Fruit fly (Drosophila melanogaster) whole organism, embryonic: ENCODE results near the gene Hip1.

Experiments used
- Awh ChIP-seq: fragments of 200-800 bp; sonication (Bioruptor generic); IDR thresholded peaks from 2 replicates; pipeline ENCODE4, ENCODE4 v1.3.6; 2022; ENCODE audit warnings: missing biosample characterization, missing genetic modification characterization
- BEAF-32 ChIP-seq: fragments of 200-800 bp; sonication (Bioruptor generic); optimal IDR thresholded peaks from 3 replicates; lab custom pipeline; 2017; ENCODE audit warnings: missing biosample characterization, missing genetic modification characterization, mild to moderate bottlenecking, moderate library complexity, missing genetic modification reagents
- Blimp-1 ChIP-seq: fragments of 200-800 bp; sonication (Bioruptor generic); optimal IDR thresholded peaks from 3 replicates; lab custom pipeline; 2018; ENCODE audit warnings: missing biosample characterization, missing genetic modification characterization, mild to moderate bottlenecking, moderate library complexity, missing genetic modification reagents
- CG10979 ChIP-seq: fragments of 200-800 bp; sonication (Bioruptor generic); optimal IDR thresholded peaks from 2 replicates; lab custom pipeline; 2018; ENCODE audit warnings: missing biosample characterization, mild to moderate bottlenecking, missing genetic modification characterization, moderate library complexity
- CG11560 ChIP-seq: fragments of 200-800 bp; sonication (Bioruptor generic); IDR thresholded peaks from 3 replicates; pipeline ENCODE4 v1.3.6; 2022; ENCODE audit warnings: missing biosample characterization, missing genetic modification characterization
- CG12769 ChIP-seq: fragments of 200-800 bp; sonication (Bioruptor generic); optimal IDR thresholded peaks from 2 replicates; lab custom pipeline; 2019; ENCODE audit warnings: missing biosample characterization, mild to moderate bottlenecking, missing genetic modification characterization, moderate library complexity
- CG12942 ChIP-seq: fragments of 200-800 bp; sonication (Bioruptor generic); optimal IDR thresholded peaks from 3 replicates; lab custom pipeline; 2016; ENCODE audit warnings: missing biosample characterization, missing genetic modification characterization
- CG13123 ChIP-seq: fragments of 200-800 bp; sonication (Bioruptor generic); optimal IDR thresholded peaks from 2 replicates; lab custom pipeline; 2016; ENCODE audit warnings: missing biosample characterization, missing genetic modification characterization
- CG13296 ChIP-seq: fragments of 200-800 bp; sonication (Bioruptor generic); optimal IDR thresholded peaks from 3 replicates; lab custom pipeline; 2018; ENCODE audit warnings: missing biosample characterization, mild to moderate bottlenecking, missing genetic modification characterization
- CG17328 ChIP-seq: fragments of 200-800 bp; sonication (Bioruptor generic); IDR thresholded peaks from 2 replicates; pipeline ENCODE4 v1.3.6; 2022; ENCODE audit warnings: missing biosample characterization, missing genetic modification characterization
- CG2202 ChIP-seq: fragments of 200-800 bp; sonication (Bioruptor generic); optimal IDR thresholded peaks from 2 replicates; lab custom pipeline; 2018; ENCODE audit warnings: missing biosample characterization, mild to moderate bottlenecking, missing genetic modification characterization
- CG32772 ChIP-seq: fragments of 200-800 bp; sonication (Bioruptor generic); IDR thresholded peaks from 2 replicates; pipeline ENCODE4 v1.3.6; 2022; ENCODE audit warnings: missing biosample characterization, missing genetic modification characterization
- CG5245 ChIP-seq: fragments of 200-800 bp; sonication (Bioruptor generic); optimal IDR thresholded peaks from 3 replicates; lab custom pipeline; 2016; ENCODE audit warnings: missing biosample characterization, missing genetic modification characterization
- CG6765 ChIP-seq: fragments of 200-800 bp; sonication (Bioruptor generic); optimal IDR thresholded peaks from 3 replicates; lab custom pipeline; 2017; ENCODE audit warnings: missing biosample characterization, mild to moderate bottlenecking, missing genetic modification characterization
- CG6854 ChIP-seq: fragments of 200-800 bp; sonication (Bioruptor generic); optimal IDR thresholded peaks from 3 replicates; lab custom pipeline; 2017; ENCODE audit warnings: missing biosample characterization, mild to moderate bottlenecking, missing genetic modification characterization
- CG8290 ChIP-seq, 3 experiments: fragments of 200-800 bp; sonication (Bioruptor generic); optimal IDR thresholded peaks; 2 replicates each; lab custom pipeline; 2016 to 2019; ENCODE audit warnings: missing biosample characterization in 3 of 3, missing genetic modification characterization in 3 of 3, mild to moderate bottlenecking in 2 of 3, moderate library complexity in 1 of 3
- Fer1 ChIP-seq: fragments of 200-800 bp; sonication (Bioruptor generic); optimal IDR thresholded peaks from 2 replicates; lab custom pipeline; 2017; ENCODE audit warnings: missing biosample characterization, mild to moderate bottlenecking, missing genetic modification characterization
- HLHmδ ChIP-seq: fragments of 200-800 bp; sonication (Bioruptor generic); optimal IDR thresholded peaks from 2 replicates; lab custom pipeline; 2018; ENCODE audit warnings: missing biosample characterization, mild to moderate bottlenecking, missing genetic modification characterization, moderate library complexity
- NFAT ChIP-seq: fragments of 200-800 bp; sonication (Bioruptor generic); IDR thresholded peaks from 2 replicates; pipeline ENCODE4 v1.3.6; 2022; ENCODE audit warnings: missing biosample characterization, missing genetic modification characterization
- Nf-YB ChIP-seq: fragments of 200-800 bp; sonication (Bioruptor generic); optimal IDR thresholded peaks from 3 replicates; lab custom pipeline; 2019; ENCODE audit warnings: missing biosample characterization, mild to moderate bottlenecking, missing genetic modification characterization, moderate library complexity
- Pdp1 ChIP-seq, 2 experiments: fragments of 200-800 bp; sonication (Bioruptor generic); optimal IDR thresholded peaks; 3 replicates each; lab custom pipeline; 2016; ENCODE audit warnings: missing biosample characterization in 2 of 2, missing genetic modification characterization in 2 of 2, mild to moderate bottlenecking in 1 of 2, moderate library complexity in 1 of 2
- Ptx1 ChIP-seq: fragments of 200-800 bp; sonication (Bioruptor generic); IDR thresholded peaks from 2 replicates; pipeline ENCODE4 v1.3.6; 2022; ENCODE audit warnings: missing biosample characterization, missing genetic modification characterization
- Rx ChIP-seq: fragments of 200-800 bp; sonication (Bioruptor generic); IDR thresholded peaks from 2 replicates; pipeline ENCODE4 v1.3.6; 2022; ENCODE audit warnings: missing biosample characterization, missing genetic modification characterization
- Xrp1 ChIP-seq: fragments of 200-800 bp; sonication (Bioruptor generic); IDR thresholded peaks from 2 replicates; pipeline ENCODE4 v1.3.6; 2022; ENCODE audit warnings: missing biosample characterization, missing genetic modification characterization
- aop ChIP-seq: fragments of 200-800 bp; sonication (Bioruptor generic); IDR thresholded peaks from 2 replicates; pipeline ENCODE4 v1.3.6; 2022; ENCODE audit warnings: missing biosample characterization, missing genetic modification characterization
- bab2 ChIP-seq: fragments of 200-800 bp; sonication (Bioruptor generic); optimal IDR thresholded peaks from 2 replicates; lab custom pipeline; 2016; ENCODE audit warnings: missing biosample characterization, missing genetic modification characterization
- ci ChIP-seq: fragments of 200-800 bp; sonication (Bioruptor generic); IDR thresholded peaks from 3 replicates; pipeline ENCODE4 v1.3.6; 2022; ENCODE audit warnings: missing biosample characterization, missing genetic modification characterization
- crp ChIP-seq, 2 experiments: fragments of 200-800 bp; sonication (Bioruptor generic); optimal IDR thresholded peaks; 2 replicates in 1 of 2; 3 replicates in 1 of 2; lab custom pipeline; 2017; ENCODE audit warnings: missing biosample characterization in 2 of 2, missing genetic modification characterization in 2 of 2, mild to moderate bottlenecking in 1 of 2, moderate library complexity in 1 of 2
- dimm ChIP-seq: fragments of 200-800 bp; sonication (Bioruptor generic); IDR thresholded peaks from 2 replicates; pipeline ENCODE4 v1.3.6; 2022; ENCODE audit warnings: missing biosample characterization, missing genetic modification characterization
- disco-r ChIP-seq: fragments of 200-800 bp; sonication (Bioruptor generic); optimal IDR thresholded peaks from 2 replicates; lab custom pipeline; 2016; ENCODE audit warnings: missing biosample characterization, missing genetic modification characterization
- ewg ChIP-seq: fragments of 200-800 bp; sonication (Bioruptor generic); optimal IDR thresholded peaks from 3 replicates; lab custom pipeline; 2017; ENCODE audit warnings: mild to moderate bottlenecking, missing biosample characterization, missing genetic modification reagents, missing genetic modification characterization
- gcm ChIP-seq: fragments of 200-800 bp; sonication (Bioruptor generic); optimal IDR thresholded peaks from 2 replicates; lab custom pipeline; 2019; ENCODE audit warnings: missing biosample characterization, mild to moderate bottlenecking, missing genetic modification characterization, moderate library complexity
- gfzf ChIP-seq: fragments of 200-800 bp; sonication (Bioruptor generic); optimal IDR thresholded peaks from 2 replicates; lab custom pipeline; 2016; ENCODE audit warnings: missing biosample characterization, mild to moderate bottlenecking, missing genetic modification characterization, moderate library complexity
- h ChIP-seq: fragments of >200 bp; optimal IDR thresholded peaks from 2 replicates; lab custom pipeline; 2017
- ind ChIP-seq: fragments of 200-800 bp; sonication (Bioruptor generic); optimal IDR thresholded peaks from 3 replicates; lab custom pipeline; 2016; ENCODE audit warnings: missing biosample characterization, missing genetic modification characterization
- lov ChIP-seq, 2 experiments: fragments of 200-800 bp in 1 of 2; fragments of >200 bp in 1 of 2; sonication (Bioruptor generic) in 1 of 2; IDR thresholded peaks in 1 of 2; optimal IDR thresholded peaks in 1 of 2; 2 replicates in 1 of 2; 3 replicates in 1 of 2; pipeline versions ENCODE4 v1.3.6 to Lab custom; 2017 to 2022; ENCODE audit warnings: missing biosample characterization in 1 of 2, missing genetic modification characterization in 1 of 2
- luna ChIP-seq: fragments of 200-800 bp; sonication (Bioruptor generic); optimal IDR thresholded peaks from 2 replicates; lab custom pipeline; 2016; ENCODE audit warnings: missing biosample characterization, missing genetic modification characterization
- mirr ChIP-seq: fragments of 200-800 bp; sonication (Bioruptor generic); optimal IDR thresholded peaks from 3 replicates; lab custom pipeline; 2018; ENCODE audit warnings: missing biosample characterization, mild to moderate bottlenecking, missing genetic modification characterization
- nerfin-1 ChIP-seq: fragments of 200-800 bp; sonication (Bioruptor generic); optimal IDR thresholded peaks from 3 replicates; lab custom pipeline; 2019; ENCODE audit warnings: missing biosample characterization, mild to moderate bottlenecking, missing genetic modification characterization, moderate library complexity
- otp ChIP-seq: fragments of 200-800 bp; sonication (Bioruptor generic); IDR thresholded peaks from 3 replicates; pipeline ENCODE4, ENCODE4 v1.3.6; 2022; ENCODE audit warnings: missing biosample characterization, missing genetic modification characterization
- rib ChIP-seq: fragments of 200-800 bp; sonication (Bioruptor generic); IDR thresholded peaks from 2 replicates; pipeline ENCODE4 v1.3.6; 2022; ENCODE audit warnings: missing biosample characterization, missing genetic modification characterization
- run ChIP-seq: fragments of 200-800 bp; sonication (Bioruptor generic); optimal IDR thresholded peaks from 3 replicates; lab custom pipeline; 2018; ENCODE audit warnings: missing biosample characterization, mild to moderate bottlenecking, missing genetic modification characterization
- sim ChIP-seq: fragments of 200-800 bp; sonication (Bioruptor generic); IDR thresholded peaks from 2 replicates; pipeline ENCODE4 v1.3.6; 2022; ENCODE audit warnings: missing biosample characterization, missing genetic modification characterization
- sisA ChIP-seq: fragments of 200-800 bp; sonication (Bioruptor generic); IDR thresholded peaks from 2 replicates; pipeline ENCODE4 v1.3.6; 2022; ENCODE audit warnings: missing biosample characterization, missing genetic modification characterization
- sr ChIP-seq: fragments of 200-800 bp; sonication (Bioruptor generic); IDR thresholded peaks from 3 replicates; pipeline ENCODE4 v1.3.6; 2022; ENCODE audit warnings: missing biosample characterization, missing genetic modification characterization
- ttk ChIP-seq: fragments of 200-800 bp; sonication (Bioruptor generic); IDR thresholded peaks from 2 replicates; pipeline ENCODE4 v2.1.2; 2022; ENCODE audit warnings: missing biosample characterization, missing genetic modification characterization
- twi ChIP-seq: fragments of 200-800 bp; optimal IDR thresholded peaks from 2 replicates; lab custom pipeline; 2019; ENCODE audit warnings: missing biosample characterization, mild to moderate bottlenecking, missing genetic modification characterization, moderate library complexity
- tx ChIP-seq: fragments of 200-800 bp; sonication (Bioruptor generic); optimal IDR thresholded peaks from 2 replicates; lab custom pipeline; 2016; ENCODE audit warnings: missing biosample characterization, missing genetic modification characterization
- unpg ChIP-seq: fragments of 200-800 bp; sonication (Bioruptor generic); optimal IDR thresholded peaks from 3 replicates; lab custom pipeline; 2018; ENCODE audit warnings: missing biosample characterization, mild to moderate bottlenecking, missing genetic modification characterization, moderate library complexity
- vnd ChIP-seq: fragments of 200-800 bp; sonication (Bioruptor generic); IDR thresholded peaks from 3 replicates; pipeline ENCODE4 v1.3.6; 2022; ENCODE audit warnings: missing biosample characterization, missing genetic modification characterization; ENCODE audit not compliant: partially characterized antibody
- yki ChIP-seq: fragments of >200 bp; optimal IDR thresholded peaks from 3 replicates; lab custom pipeline; 2018

The Hip1 gene

DNA sequence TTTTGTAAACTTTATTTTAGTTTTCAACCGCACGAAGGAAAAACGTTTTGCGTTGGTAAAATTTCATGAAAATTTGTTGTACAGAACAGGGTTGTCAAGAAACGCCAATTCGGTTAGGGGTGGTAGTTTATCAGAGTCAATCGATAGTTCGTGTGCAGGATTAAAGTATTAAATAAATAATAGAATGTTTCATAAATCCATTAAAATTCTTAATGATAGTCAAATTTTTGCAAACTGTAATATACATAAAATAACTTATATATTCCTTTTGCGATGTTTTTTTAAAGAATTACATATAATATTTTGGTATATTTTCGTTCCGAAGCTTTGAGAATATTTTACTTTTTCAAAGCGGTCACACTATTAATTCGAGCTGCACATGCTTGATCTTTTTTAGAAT, 40.5 kb upstream of the Hip1 start, which contains the start of the genes Sf3a2 and CG42588 (continued):
- TF ChIP-seq Awh (GFP tag; lab: Robert Waterston, UW) (no peak), ind (GFP tag; lab: Kevin White, UChicago) (peak; percentile 74), aop (GFP tag; lab: Robert Waterston, UW) (no peak), CG10979 (tag; lab: Kevin White, UChicago) (peak; percentile 65), ci (no peak), NFAT (GFP tag; lab: Robert Waterston, UW) (peak; percentile 85), gcm (GFP tag; lab: Kevin White, UChicago) (peak; percentile 12), otp (GFP tag; lab: Robert Waterston, UW) (no peak), dimm (GFP tag; lab: Robert Waterston, UW) (no peak), Pdp1 (GFP tag; optimal IDR thresholded peaks at IDR 0.05; lab: Kevin White, UChicago) (peak; percentile 2 to 37), unpg (GFP tag; lab: Kevin White, UChicago) (peak; percentile 41), ewg (GFP tag; lab: Kevin White, UChicago) (no peak), mirr (GFP tag; lab: Kevin White, UChicago) (no peak), Fer1 (GFP tag; lab: Kevin White, UChicago) (peak; percentile 23), CG5245 (GFP tag; lab: Kevin White, UChicago) (no peak), CG13123 (GFP tag; lab: Kevin White, UChicago) (peak; percentile 25), CG6765 (GFP tag; lab: Kevin White, UChicago) (no peak), Xrp1 (peak; percentile 73), yki (no peak), CG12942 (GFP tag; lab: Kevin White, UChicago) (peak; percentile 57), sr (no peak), CG13296 (GFP tag; lab: Kevin White, UChicago) (peak; percentile 32), CG17328 (GFP tag; lab: Robert Waterston, UW) (peak; percentile 44; the same call in 1 of the 2 replicates), CG12769 (no peak), CG32772 (GFP tag; lab: Robert Waterston, UW) (peak; percentile 75), Ptx1 (GFP tag; lab: Robert Waterston, UW) (peak; percentile 85), sisA (GFP tag; lab: Robert Waterston, UW) (peak; percentile 63), gfzf (GFP tag; lab: Kevin White, UChicago) (peak; percentile 62), HLHmδ (GFP tag; lab: Kevin White, UChicago) (no peak), bab2 (GFP tag; lab: Kevin White, UChicago) (peak; percentile 49), BEAF-32 (GFP tag; lab: Kevin White, UChicago) (peak; percentile 87), disco-r (no peak), ttk (GFP tag; lab: Robert Waterston, UW) (peak; percentile 45), h (lab: Kevin White, UChicago) (no peak), rib (GFP tag; lab: Robert Waterston, UW) (0 out of 2 replicates have a peak, but pooled peaks have one; percentile 24), twi (tag; lab: Kevin White, UChicago) (no peak), Blimp-1 (GFP tag; lab: Kevin White, UChicago) (peak; percentile 59), CG6854 (no peak), run (tag; lab: Kevin White, UChicago) (no peak), tx (GFP tag; lab: Kevin White, UChicago) (peak; percentile 10), Rx (GFP tag; lab: Robert Waterston, UW) (no peak), sim (GFP tag; lab: Robert Waterston, UW) (no peak), nerfin-1 (peak; percentile 48), CG8290 (GFP tag; optimal IDR thresholded peaks at IDR 0.05; lab: Kevin White, UChicago) (peak; percentile 63), CG8290 (tag; optimal IDR thresholded peaks at IDR 0.05; lab: Kevin White, UChicago) (no peak), CG2202 (tag; lab: Kevin White, UChicago) (peak; percentile 2), luna (GFP tag; lab: Kevin White, UChicago) (no peak), CG11560 (tag; lab: Robert Waterston, UW) (no peak), Nf-YB (peak; percentile 2), crp (GFP tag; optimal IDR thresholded peaks at IDR 0.05; lab: Kevin White, UChicago) (peak in 1 of 2 experiments; percentile 27), vnd (peak; percentile 68), lov (optimal IDR thresholded peaks at IDR 0.05; lab: Kevin White, UChicago) (no peak), lov (GFP tag; IDR thresholded peaks at IDR 0.05; lab: Robert Waterston, UW) (0 out of 3 replicates have a peak, but pooled peaks have one; percentile 9)
